Worm (Caenorhabditis elegans) whole organism, L4 larva: ENCODE results near the gene nep-2.

Source experiments
- F10B5.3 ChIP-seq: sonication (generic microtip); optimal IDR thresholded peaks from 2 replicates; lab custom pipeline; 2016; ENCODE audit warnings: mild to moderate bottlenecking, missing genetic modification characterization, missing compliant biosample characterization
- F26F4.8 ChIP-seq: fragments of 200-800 bp; sonication (Bioruptor generic); conservative IDR thresholded peaks from 2 replicates; pipeline ENCODE4 v1.3.6; 2022; ENCODE audit warnings: missing genetic modification characterization, missing compliant biosample characterization
- R02D3.7 ChIP-seq: fragments of 150-350 bp; sonication (generic microtip); optimal IDR thresholded peaks from 3 replicates; lab custom pipeline; 2014; ENCODE audit warnings: missing biosample characterization, missing genetic modification characterization
- Y75B8A.6 ChIP-seq: fragments of 200-800 bp; sonication (Bioruptor generic); IDR thresholded peaks from 2 replicates; pipeline ENCODE4 v1.3.6; 2022; ENCODE audit warnings: missing genetic modification reagents, missing genetic modification characterization, missing compliant biosample characterization
- aha-1 ChIP-seq: fragments of 150-350 bp; peaks from one replicate; lab custom pipeline; 2014; ENCODE audit warnings: missing biosample characterization, missing genetic modification characterization
- ceh-44 ChIP-seq: fragments of 200-800 bp; sonication (Bioruptor generic); IDR thresholded peaks from 2 replicates; pipeline ENCODE4 v1.3.6; 2022; ENCODE audit warnings: missing genetic modification reagents, missing genetic modification characterization, missing compliant biosample characterization
- ceh-82 ChIP-seq: sonication (generic microtip); optimal IDR thresholded peaks from 2 replicates; lab custom pipeline; 2017; ENCODE audit warnings: missing biosample characterization, missing genetic modification characterization
- daf-16 ChIP-seq, 3 experiments: sonication (generic microtip); optimal IDR thresholded peaks; 2 replicates each; lab custom pipeline; 2016 to 2017; ENCODE audit warnings: missing genetic modification characterization in 3 of 3, missing genetic modification reagents in 3 of 3, mild to moderate bottlenecking in 2 of 3, missing compliant biosample characterization in 2 of 3, missing biosample characterization in 1 of 3, moderate library complexity in 1 of 3
- fos-1 ChIP-seq: fragments of 150-350 bp; optimal IDR thresholded peaks from 2 replicates; lab custom pipeline; 2014; ENCODE audit warnings: missing biosample characterization, missing genetic modification characterization
- hlh-11 ChIP-seq: fragments of 200-800 bp; sonication (Bioruptor generic); optimal IDR thresholded peaks from 2 replicates; lab custom pipeline; 2018; ENCODE audit warnings: mild to moderate bottlenecking, missing genetic modification characterization, missing compliant biosample characterization
- hmg-1.1 ChIP-seq: fragments of 200-800 bp; sonication (Bioruptor generic); IDR thresholded peaks from 2 replicates; pipeline ENCODE4 v1.3.6; 2022; ENCODE audit warnings: missing genetic modification reagents, missing genetic modification characterization, missing compliant biosample characterization
- jun-1 ChIP-seq: fragments of 150-350 bp; optimal IDR thresholded peaks from 2 replicates; lab custom pipeline; 2014; ENCODE audit warnings: missing biosample characterization, missing genetic modification reagents, missing genetic modification characterization
- lin-29 ChIP-seq: fragments of 200-800 bp; sonication (Bioruptor generic); IDR thresholded peaks from 2 replicates; pipeline ENCODE4 v1.3.6; 2022; ENCODE audit warnings: missing genetic modification reagents, missing genetic modification characterization, missing compliant biosample characterization
- lin-38 ChIP-seq: fragments of 200-800 bp; sonication (Bioruptor generic); IDR thresholded peaks from 2 replicates; pipeline ENCODE4 v1.3.6; 2022; ENCODE audit warnings: missing genetic modification reagents, missing genetic modification characterization, missing compliant biosample characterization
- madf-9 ChIP-seq: fragments of 200-800 bp; sonication (Bioruptor generic); conservative IDR thresholded peaks from 2 replicates; pipeline ENCODE4 v1.3.6; 2022; ENCODE audit warnings: missing genetic modification reagents, missing genetic modification characterization, missing compliant biosample characterization
- mxl-3 ChIP-seq: fragments of 200-800 bp; sonication (Bioruptor generic); optimal IDR thresholded peaks from 2 replicates; lab custom pipeline; 2018; ENCODE audit warnings: mild to moderate bottlenecking, missing genetic modification characterization, missing compliant biosample characterization
- nhr-111 ChIP-seq: fragments of 200-800 bp; sonication (Bioruptor generic); optimal IDR thresholded peaks from 2 replicates; lab custom pipeline; 2018; ENCODE audit warnings: mild to moderate bottlenecking, missing genetic modification characterization, missing compliant biosample characterization
- nhr-237 ChIP-seq: sonication (generic microtip); optimal IDR thresholded peaks from 2 replicates; lab custom pipeline; 2017; ENCODE audit warnings: missing biosample characterization, missing genetic modification characterization
- nhr-28 ChIP-seq: fragments of 150-350 bp; optimal IDR thresholded peaks from 2 replicates; lab custom pipeline; 2014; ENCODE audit warnings: missing biosample characterization, missing genetic modification characterization
- nhr-42 ChIP-seq: fragments of 200-800 bp; sonication (Bioruptor generic); IDR thresholded peaks from 2 replicates; pipeline ENCODE4 v1.3.6; 2022; ENCODE audit warnings: missing genetic modification characterization, missing compliant biosample characterization
- pha-4 ChIP-seq, 2 experiments: fragments of 150-350 bp in 1 of 2; fragments of 200-800 bp in 1 of 2; sonication (Bioruptor generic) in 1 of 2; IDR thresholded peaks in 1 of 2; optimal IDR thresholded peaks in 1 of 2; 2 replicates each; pipeline versions ENCODE4 v1.3.6 to Lab custom; 2014 to 2022; ENCODE audit warnings: missing genetic modification characterization in 2 of 2, missing genetic modification reagents in 2 of 2, missing biosample characterization in 1 of 2, missing compliant biosample characterization in 1 of 2
- pqm-1 ChIP-seq: sonication (generic microtip); optimal IDR thresholded peaks from 2 replicates; lab custom pipeline; 2017; ENCODE audit warnings: missing biosample characterization, missing genetic modification characterization
- rbr-2 ChIP-seq: sonication (generic microtip); optimal IDR thresholded peaks from 2 replicates; lab custom pipeline; 2016; ENCODE audit warnings: missing genotype, missing genetic modification characterization, missing compliant biosample characterization
- skn-1 ChIP-seq: fragments of 150-350 bp; optimal IDR thresholded peaks from 2 replicates; lab custom pipeline; 2014; ENCODE audit warnings: missing biosample characterization, missing genetic modification characterization
- snpc-4 ChIP-seq: fragments of 150-350 bp; optimal IDR thresholded peaks from 2 replicates; lab custom pipeline; 2014; ENCODE audit warnings: missing biosample characterization, missing genetic modification characterization
- spr-1 ChIP-seq: sonication (generic microtip); optimal IDR thresholded peaks from 2 replicates; lab custom pipeline; 2016; ENCODE audit warnings: mild to moderate bottlenecking, missing genetic modification characterization, missing compliant biosample characterization
- tra-1 ChIP-seq: fragments of 200-800 bp; sonication (Bioruptor generic); IDR thresholded peaks from 2 replicates; pipeline ENCODE4 v1.3.6; 2022; ENCODE audit warnings: missing genetic modification reagents, missing genetic modification characterization, missing compliant biosample characterization
- unc-130 ChIP-seq: sonication (generic microtip); optimal IDR thresholded peaks from 2 replicates; lab custom pipeline; 2016; ENCODE audit warnings: missing genetic modification reagents, missing genetic modification characterization, missing compliant biosample characterization
- unc-39 ChIP-seq: sonication (generic microtip); optimal IDR thresholded peaks from 2 replicates; lab custom pipeline; 2017; ENCODE audit warnings: missing biosample characterization, missing genetic modification characterization

The nep-2 gene

DNA sequence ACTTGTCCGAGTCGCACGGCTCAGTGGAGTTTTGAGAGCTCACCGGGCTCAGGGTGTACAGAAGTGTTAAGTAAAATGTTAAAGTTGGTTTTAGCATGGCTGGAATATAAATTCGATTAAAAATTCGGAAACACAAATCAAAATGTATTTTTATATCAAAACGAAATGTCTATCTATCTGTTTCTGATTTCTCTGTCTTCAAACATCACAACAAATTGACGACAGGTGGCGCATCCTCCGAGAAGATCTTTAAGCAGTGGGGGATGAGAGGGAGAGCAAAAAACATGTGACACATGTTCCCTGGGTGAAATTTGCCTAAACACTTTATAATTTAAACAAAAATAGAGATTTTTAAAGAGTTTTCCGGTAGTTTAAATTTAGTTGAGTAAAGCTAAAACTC, 43.5 kb upstream of the nep-2 start, which contains the start of gene F08D12.7:
Gene F08D12.7 (minus strand): TSS at position 101 of the 400 bp plus-strand sequence.
- TF ChIP-seq lin-38 (no peak), daf-16 (GFP tag; optimal IDR thresholded peaks at IDR 0.05; lab: Kevin White, UChicago) (peak in 1 of 2 experiments; percentile 36), daf-16 (tag; optimal IDR thresholded peaks at IDR 0.05; lab: Kevin White, UChicago) (no peak)
- TF ChIP-seq, all 104 proteins: peak for 1

ce11 chrII:2766331-2766730, 40.8 kb upstream of the nep-2 start, which contains the start of gene F08D12.15:
Gene F08D12.15, plus strand, starts transcription at chrII:2766631.
- TF ChIP-seq nhr-237 (tag; lab: Kevin White, UChicago) (no peak), fos-1 (tag; lab: Kevin White, UChicago) (no peak), unc-39 (tag; lab: Kevin White, UChicago) (no peak)

DNA sequence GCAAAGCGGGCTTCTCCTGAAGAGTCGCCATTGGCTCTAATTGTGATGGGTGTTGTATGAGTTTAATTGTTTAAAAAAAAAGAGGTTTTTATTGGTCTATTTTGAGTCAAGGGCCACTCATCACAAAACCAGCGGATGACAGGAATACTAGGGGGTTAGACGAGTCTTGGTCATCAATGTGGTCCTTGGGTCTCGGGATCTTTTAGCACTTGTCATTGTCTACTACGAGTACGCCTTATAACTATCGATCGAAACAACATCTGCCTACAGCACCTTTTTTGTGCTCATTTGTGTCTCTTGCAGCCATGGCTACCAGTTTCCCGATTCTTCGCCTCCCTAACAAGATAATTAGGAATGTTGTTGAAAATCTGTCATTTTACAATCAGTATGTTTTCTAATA, 39.1 kb upstream of the nep-2 start, which contains the start of gene fbxb-108:
Gene fbxb-108 (plus strand): TSS at position 301 of the 400 bp plus-strand sequence.
- no peak for TF ChIP-seq madf-9 (GFP tag; lab: Robert Waterston, UW)
- no peak for TF ChIP-seq nhr-42
- TF ChIP-seq nhr-28 (tag; lab: Kevin White, UChicago), result no peak
- no peak for TF ChIP-seq hlh-11 (tag; lab: Kevin White, UChicago)
- no peak for TF ChIP-seq aha-1 (tag; lab: Kevin White, UChicago)
- TF ChIP-seq rbr-2 (tag; lab: Kevin White, UChicago), result no peak
- no peak for TF ChIP-seq R02D3.7 (tag; lab: Kevin White, UChicago)
- no peak for TF ChIP-seq pha-4 (GFP tag; IDR thresholded peaks at IDR 0.05; lab: Robert Waterston, UW)
- no peak for TF ChIP-seq pha-4 (tag; optimal IDR thresholded peaks at IDR 0.05; lab: Kevin White, UChicago)
- no peak for TF ChIP-seq nhr-237 (tag; lab: Kevin White, UChicago)
- no peak for TF ChIP-seq tra-1 (GFP tag; lab: Robert Waterston, UW)
- no peak for TF ChIP-seq F26F4.8 (GFP tag; lab: Robert Waterston, UW)

DNA sequence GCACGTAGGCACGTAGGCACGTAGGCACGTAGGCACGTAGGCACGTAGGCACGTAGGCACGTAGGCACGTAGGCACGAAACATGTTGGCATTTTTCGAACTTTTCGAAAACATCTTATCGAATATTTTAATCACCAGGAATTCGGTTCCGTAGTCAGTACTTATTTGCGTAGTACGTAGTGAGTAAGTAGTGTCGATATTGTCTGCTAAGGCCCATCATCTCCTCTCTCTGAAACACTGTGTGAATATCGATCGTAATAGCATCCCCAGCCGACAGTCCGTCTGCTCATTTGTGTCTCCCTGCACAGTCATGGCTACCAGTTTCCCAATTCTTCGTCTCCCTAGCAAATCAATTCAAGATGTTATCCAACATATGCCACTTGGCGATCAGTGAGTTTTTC, 36.6 kb upstream of the nep-2 start, which contains the start of gene fbxb-106:
Gene fbxb-106 (plus strand): TSS at position 301 of the 400 bp plus-strand sequence.
- no peak for TF ChIP-seq hmg-1.1 (GFP tag; lab: Robert Waterston, UW)
- no peak for TF ChIP-seq snpc-4 (tag; lab: Kevin White, UChicago)
- no peak for TF ChIP-seq ceh-82

ce11 chrII:2758476-2758875, 32.9 kb upstream of the nep-2 start, which contains the start of gene fbxb-107:
Gene fbxb-107, plus strand, starts transcription at chrII:2758772.
- TF ChIP-seq unc-130 (GFP tag; lab: Kevin White, UChicago) (no peak), ceh-44 (no peak), F10B5.3 (no peak), mxl-3 (GFP tag; lab: Kevin White, UChicago) (no peak), Y75B8A.6 (GFP tag; lab: Robert Waterston, UW) (no peak), fos-1 (tag; lab: Kevin White, UChicago) (no peak), jun-1 (tag; lab: Kevin White, UChicago) (no peak), skn-1 (no peak), daf-16 (GFP tag; optimal IDR thresholded peaks at IDR 0.05; lab: Kevin White, UChicago) (no peak), daf-16 (tag; optimal IDR thresholded peaks at IDR 0.05; lab: Kevin White, UChicago) (no peak), spr-1 (no peak), madf-9 (GFP tag; lab: Robert Waterston, UW) (no peak), pqm-1 (tag; lab: Kevin White, UChicago) (no peak), lin-29 (no peak)

DNA sequence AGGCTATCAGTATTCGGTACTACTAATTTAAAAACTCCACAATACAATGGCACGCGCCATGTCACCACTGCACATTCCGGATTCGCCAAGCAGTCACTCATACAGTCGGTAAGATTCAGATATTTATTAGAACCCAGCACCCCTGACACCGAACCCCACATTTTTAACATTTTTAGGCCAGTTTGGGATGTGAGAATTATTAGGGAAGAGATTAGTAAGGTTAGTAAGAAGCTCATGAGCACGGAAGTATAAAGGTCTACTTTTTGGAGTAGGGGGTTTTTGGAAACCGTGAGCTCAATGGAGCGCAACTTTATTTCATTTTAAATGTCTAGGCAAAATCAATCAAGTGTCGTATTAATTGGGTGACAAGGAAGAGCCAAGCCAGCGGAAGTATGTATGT, 32.4 kb upstream of the nep-2 start, which contains the start of gene F29A7.8:
Gene F29A7.8 (minus strand): TSS at position 101 of the 400 bp plus-strand sequence.
- TF ChIP-seq aha-1 (tag; lab: Kevin White, UChicago) (peak; percentile 12), nhr-111 (GFP tag; lab: Kevin White, UChicago) (no peak)
